Worm (Caenorhabditis elegans): ENCODE results near the gene elks-1.

elks-1 gene

ce11 chrIV:3338676-3339075 is 11.2 kb downstream of the elks-1 start, which contains the start of gene hrpa-1 (continued):
- TF ChIP-seq vab-7 (GFP tag; IDR thresholded peaks at IDR 0.05): 0 out of 2 replicates have a peak, but pooled peaks have one; percentile 8
- peak; percentile 40 to 95 for TF ChIP-seq lsy-2 (tag; optimal IDR thresholded peaks at IDR 0.05)
- peak; percentile 20 for TF ChIP-seq duxl-1 (tag; optimal IDR thresholded peaks at IDR 0.05; ENCODE audit: poor library complexity)
- peak; percentile 95 for TF ChIP-seq madf-9 (GFP tag; conservative IDR thresholded peaks at IDR 0.05)
- TF ChIP-seq Y48G9A.11 (GFP tag; IDR thresholded peaks at IDR 0.05): no peak
- no peak for TF ChIP-seq F44E2.7 (GFP tag; IDR thresholded peaks at IDR 0.05)
- no peak for TF ChIP-seq Y105C5A.15 (GFP tag; IDR thresholded peaks at IDR 0.05)
- TF ChIP-seq mxl-2 (GFP tag; conservative IDR thresholded peaks at IDR 0.05): no peak
- TF ChIP-seq nhr-77 (tag; optimal IDR thresholded peaks at IDR 0.05): peak; percentile 17
- peak; percentile 27; the same call in 1 of the 2 replicates for TF ChIP-seq dmd-6 (GFP tag; IDR thresholded peaks at IDR 0.05)
- TF ChIP-seq set-16 (GFP tag; IDR thresholded peaks at IDR 0.05): no peak
- peak; percentile 60 for TF ChIP-seq F37D6.2 (tag; optimal IDR thresholded peaks at IDR 0.05)
- peak in 1 of 2 experiments; percentile 64 for TF ChIP-seq mdl-1 (tag; optimal IDR thresholded peaks at IDR 0.05)
- peak; percentile 66; the same call in 1 of the 2 replicates for TF ChIP-seq ceh-20 (GFP tag; IDR thresholded peaks at IDR 0.05)
- TF ChIP-seq aha-1 (tag): peak; percentile 69
- peak; percentile 98 for TF ChIP-seq dpl-1 (GFP tag; optimal IDR thresholded peaks at IDR 0.05)
- peak; percentile 83 for TF ChIP-seq lin-13 (GFP tag; optimal IDR thresholded peaks at IDR 0.05)
- TF ChIP-seq unc-130 (GFP tag; optimal IDR thresholded peaks at IDR 0.05): peak; percentile 26
- peak; percentile 39 for TF ChIP-seq snpc-4 (tag; optimal IDR thresholded peaks at IDR 0.05)
- peak; percentile 71 for TF ChIP-seq hmg-1.1 (GFP tag; IDR thresholded peaks at IDR 0.05)
- TF ChIP-seq rbr-2 (tag; optimal IDR thresholded peaks at IDR 0.05): peak; percentile 76
- TF ChIP-seq lin-38 (GFP tag; IDR thresholded peaks at IDR 0.05): peak; percentile 83
- no peak for TF ChIP-seq ceh-62 (tag; optimal IDR thresholded peaks at IDR 0.05)
- peak; percentile 94 for TF ChIP-seq ama-1 (optimal IDR thresholded peaks at IDR 0.05)

- TF ChIP-seq ceh-28 (tag; optimal IDR thresholded peaks at IDR 0.05): peak; percentile 8
- TF ChIP-seq Y5F2A.4 (GFP tag; optimal IDR thresholded peaks at IDR 0.05): peak; percentile 27
- no peak for TF ChIP-seq F26F4.8 (GFP tag; conservative IDR thresholded peaks at IDR 0.05)
- TF ChIP-seq ZK546.5 (tag; optimal IDR thresholded peaks at IDR 0.05): no peak
- TF ChIP-seq spr-1 (tag; optimal IDR thresholded peaks at IDR 0.05): no peak
- TF ChIP-seq lim-7 (GFP tag; IDR thresholded peaks at IDR 0.05): peak; percentile 63; the same call in 1 of the 2 replicates
- 0 out of 2 replicates have a peak, but pooled peaks have one; percentile 26 for TF ChIP-seq snpc-1.2 (GFP tag; IDR thresholded peaks at IDR 0.05)
- peak; percentile 66 for TF ChIP-seq ctbp-1 (GFP tag; IDR thresholded peaks at IDR 0.05)
- 0 out of 2 replicates have a peak, but pooled peaks have one; percentile 4 for TF ChIP-seq arid-1 (GFP tag; conservative IDR thresholded peaks at IDR 0.05)
- 0 out of 2 replicates have a peak, but pooled peaks have one; percentile 16 for TF ChIP-seq egl-43 (GFP tag; IDR thresholded peaks at IDR 0.05)
- TF ChIP-seq lin-38 (GFP tag; IDR thresholded peaks at IDR 0.05): 0 out of 2 replicates have a peak, but pooled peaks have one; percentile 32
- TF ChIP-seq lin-1 (GFP tag; IDR thresholded peaks at IDR 0.05): peak; percentile 68; the same call in 1 of the 2 replicates
- no peak for TF ChIP-seq ztf-11 (tag; optimal IDR thresholded peaks at IDR 0.05)
These were observed 11.7 kb downstream of the elks-1 start for ce11 chrIV:3338176-3338575.

ce11 chrIV:3337275-3337674 is 12.6 kb downstream of the elks-1 start:
- TF ChIP-seq egl-43 (GFP tag; IDR thresholded peaks at IDR 0.05): peak; percentile 61; the same call in 1 of the 2 replicates
- peak; percentile 24 for TF ChIP-seq aha-1 (tag)
- TF ChIP-seq Y105C5A.15 (GFP tag; IDR thresholded peaks at IDR 0.05): no peak
- peak; percentile 75; the same call in 1 of the 2 replicates for TF ChIP-seq pha-4 (GFP tag; IDR thresholded peaks at IDR 0.05)
- TF ChIP-seq pha-4 (tag; optimal IDR thresholded peaks at IDR 0.05): no peak
- no peak for TF ChIP-seq daf-16 (GFP tag; optimal IDR thresholded peaks at IDR 0.05)
- TF ChIP-seq daf-16 (tag; optimal IDR thresholded peaks at IDR 0.05): no peak
- peak; percentile 99 for TF ChIP-seq set-16 (GFP tag; IDR thresholded peaks at IDR 0.05)
- peak in 1 of 2 experiments; percentile 9 for TF ChIP-seq unc-62 (GFP tag; optimal IDR thresholded peaks at IDR 0.05 in 1 of 2)
- TF ChIP-seq unc-62 (tag; optimal IDR thresholded peaks at IDR 0.05): no peak
- TF ChIP-seq sdz-12 (GFP tag; optimal IDR thresholded peaks at IDR 0.05): peak; percentile 26

Data from whole organism, L4 larva.